Fruit fly (Drosophila melanogaster) whole organism, embryonic: Measurements from ENCODE around the gene CG15602.

Source experiments
- Atf-2 ChIP-seq: fragments of 200-800 bp; sonication (Bioruptor generic); optimal IDR thresholded peaks from 2 replicates; lab custom pipeline; 2016; ENCODE audit warnings: missing biosample characterization, missing genetic modification characterization
- BEAF-32 ChIP-seq: fragments of 200-800 bp; sonication (Bioruptor generic); optimal IDR thresholded peaks from 3 replicates; lab custom pipeline; 2017; ENCODE audit warnings: missing biosample characterization, missing genetic modification characterization, mild to moderate bottlenecking, moderate library complexity, missing genetic modification reagents
- Blimp-1 ChIP-seq: fragments of 200-800 bp; sonication (Bioruptor generic); optimal IDR thresholded peaks from 3 replicates; lab custom pipeline; 2018; ENCODE audit warnings: missing biosample characterization, missing genetic modification characterization, mild to moderate bottlenecking, moderate library complexity, missing genetic modification reagents
- CG10267 ChIP-seq: fragments of 200-800 bp; sonication (Bioruptor generic); optimal IDR thresholded peaks from 2 replicates; lab custom pipeline; 2018; ENCODE audit warnings: missing biosample characterization, mild to moderate bottlenecking, missing genetic modification characterization, moderate library complexity
- CG10274 ChIP-seq: fragments of 200-800 bp; sonication (Bioruptor generic); optimal IDR thresholded peaks from 3 replicates; lab custom pipeline; 2017; ENCODE audit warnings: missing biosample characterization, mild to moderate bottlenecking, missing genetic modification characterization
- CG10543 ChIP-seq: fragments of 200-800 bp; sonication (Bioruptor generic); optimal IDR thresholded peaks from 3 replicates; lab custom pipeline; 2017; ENCODE audit warnings: missing biosample characterization, mild to moderate bottlenecking, missing genetic modification characterization, moderate library complexity
- CG13296 ChIP-seq: fragments of 200-800 bp; sonication (Bioruptor generic); optimal IDR thresholded peaks from 3 replicates; lab custom pipeline; 2018; ENCODE audit warnings: missing biosample characterization, mild to moderate bottlenecking, missing genetic modification characterization
- CG14860 ChIP-seq: fragments of 200-800 bp; sonication (Bioruptor generic); IDR thresholded peaks from 3 replicates; pipeline ENCODE4 v1.3.6; 2022; ENCODE audit warnings: missing biosample characterization, missing genetic modification characterization; ENCODE audit not compliant: partially characterized antibody
- CG1603 ChIP-seq: fragments of 200-800 bp; sonication (Bioruptor generic); optimal IDR thresholded peaks from 2 replicates; lab custom pipeline; 2019; ENCODE audit warnings: missing biosample characterization, mild to moderate bottlenecking, missing genetic modification characterization, moderate library complexity
- CG17912 ChIP-seq: fragments of 200-800 bp; sonication (Bioruptor generic); optimal IDR thresholded peaks from 2 replicates; lab custom pipeline; 2018; ENCODE audit warnings: missing biosample characterization, mild to moderate bottlenecking, missing genetic modification characterization
- CG2202 ChIP-seq: fragments of 200-800 bp; sonication (Bioruptor generic); optimal IDR thresholded peaks from 2 replicates; lab custom pipeline; 2018; ENCODE audit warnings: missing biosample characterization, mild to moderate bottlenecking, missing genetic modification characterization
- CG3163 ChIP-seq: fragments of 200-800 bp; sonication (Bioruptor generic); optimal IDR thresholded peaks from 3 replicates; lab custom pipeline; 2016; ENCODE audit warnings: missing biosample characterization, missing genetic modification characterization
- CG33557 ChIP-seq: fragments of 200-800 bp; sonication (Bioruptor generic); optimal IDR thresholded peaks from 2 replicates; lab custom pipeline; 2019; ENCODE audit warnings: missing biosample characterization, mild to moderate bottlenecking, missing genetic modification characterization, moderate library complexity
- CG6765 ChIP-seq: fragments of 200-800 bp; sonication (Bioruptor generic); optimal IDR thresholded peaks from 3 replicates; lab custom pipeline; 2017; ENCODE audit warnings: missing biosample characterization, mild to moderate bottlenecking, missing genetic modification characterization
- CG7928 ChIP-seq: fragments of 200-800 bp; sonication (Bioruptor generic); optimal IDR thresholded peaks from 2 replicates; lab custom pipeline; 2017; ENCODE audit warnings: missing biosample characterization, mild to moderate bottlenecking, missing genetic modification characterization
- CG9609 ChIP-seq: fragments of 200-800 bp; sonication (Bioruptor generic); optimal IDR thresholded peaks from 3 replicates; lab custom pipeline; 2016; ENCODE audit warnings: missing biosample characterization, missing genetic modification characterization
- CG9876 ChIP-seq: fragments of 200-800 bp; sonication (Bioruptor generic); optimal IDR thresholded peaks from 2 replicates; lab custom pipeline; 2016; ENCODE audit warnings: missing biosample characterization, missing genetic modification characterization
- Dad ChIP-seq: fragments of 200-800 bp; sonication (Bioruptor generic); optimal IDR thresholded peaks from 3 replicates; lab custom pipeline; 2016; ENCODE audit warnings: missing biosample characterization, missing genetic modification characterization
- HHEX ChIP-seq: fragments of 200-800 bp; sonication (Bioruptor generic); optimal IDR thresholded peaks from 3 replicates; lab custom pipeline; 2017; ENCODE audit warnings: missing biosample characterization, mild to moderate bottlenecking, missing genetic modification characterization, missing genetic modification reagents
- HLH4C ChIP-seq: fragments of 200-800 bp; sonication (Bioruptor generic); IDR thresholded peaks from 3 replicates; pipeline ENCODE4 v1.3.6; 2022; ENCODE audit warnings: missing biosample characterization, missing genetic modification characterization; ENCODE audit not compliant: partially characterized antibody
- Jarid2 ChIP-seq: fragments of 200-800 bp; sonication (Bioruptor generic); optimal IDR thresholded peaks from 3 replicates; lab custom pipeline; 2017; ENCODE audit warnings: mild to moderate bottlenecking, missing biosample characterization, missing genetic modification reagents, missing genetic modification characterization
- Rx ChIP-seq: fragments of 200-800 bp; sonication (Bioruptor generic); IDR thresholded peaks from 2 replicates; pipeline ENCODE4 v1.3.6; 2022; ENCODE audit warnings: missing biosample characterization, missing genetic modification characterization
- Six4 ChIP-seq: fragments of 200-800 bp; sonication (Bioruptor generic); optimal IDR thresholded peaks from 2 replicates; lab custom pipeline; 2016; ENCODE audit warnings: missing biosample characterization, missing genetic modification characterization
- Tbp ChIP-seq: fragments of >200 bp; optimal IDR thresholded peaks from 2 replicates; lab custom pipeline; 2018; ENCODE audit warnings: missing biosample characterization, missing genetic modification characterization
- bbx ChIP-seq: fragments of 200-800 bp; sonication (Bioruptor generic); IDR thresholded peaks from 2 replicates; pipeline ENCODE4 v1.3.6; 2022; ENCODE audit warnings: missing biosample characterization, missing genetic modification characterization; ENCODE audit not compliant: partially characterized antibody
- corto ChIP-seq: fragments of 200-800 bp; sonication (Bioruptor generic); optimal IDR thresholded peaks from 2 replicates; lab custom pipeline; 2016; ENCODE audit warnings: missing biosample characterization, mild to moderate bottlenecking, missing genetic modification characterization, moderate library complexity
- dpn ChIP-seq, 2 experiments: fragments of 200-800 bp; sonication (Bioruptor generic); optimal IDR thresholded peaks; 3 replicates each; lab custom pipeline; 2016; ENCODE audit warnings: missing biosample characterization in 2 of 2, missing genetic modification characterization in 2 of 2
- emc ChIP-seq: fragments of 200-800 bp; sonication (Bioruptor generic); optimal IDR thresholded peaks from 2 replicates; lab custom pipeline; 2016; ENCODE audit warnings: missing biosample characterization, missing genetic modification characterization
- exex ChIP-seq: fragments of 200-800 bp; sonication (Bioruptor generic); optimal IDR thresholded peaks from 4 replicates; lab custom pipeline; 2018; ENCODE audit warnings: missing biosample characterization, mild to moderate bottlenecking, missing genetic modification characterization, moderate library complexity
- gro ChIP-seq: fragments of 200-800 bp; sonication (Bioruptor generic); optimal IDR thresholded peaks from 2 replicates; lab custom pipeline; 2016; ENCODE audit warnings: missing biosample characterization, missing genetic modification characterization
- gsb-n ChIP-seq: fragments of 200-800 bp; sonication (Bioruptor generic); optimal IDR thresholded peaks from 3 replicates; lab custom pipeline; 2018; ENCODE audit warnings: missing biosample characterization, mild to moderate bottlenecking, missing genetic modification characterization
- her ChIP-seq: fragments of 200-800 bp; sonication (Bioruptor generic); optimal IDR thresholded peaks from 2 replicates; lab custom pipeline; 2016; ENCODE audit warnings: missing biosample characterization, missing genetic modification characterization
- kni ChIP-seq: fragments of 200-800 bp; sonication (Bioruptor generic); optimal IDR thresholded peaks from 3 replicates; lab custom pipeline; 2017; ENCODE audit warnings: mild to moderate bottlenecking, missing biosample characterization, missing genetic modification reagents, missing genetic modification characterization
- lilli ChIP-seq: fragments of 200-800 bp; sonication (Bioruptor generic); optimal IDR thresholded peaks from 3 replicates; lab custom pipeline; 2016; ENCODE audit warnings: missing biosample characterization, missing genetic modification characterization
- nerfin-2 ChIP-seq: fragments of 200-800 bp; sonication (Bioruptor generic); IDR thresholded peaks from 2 replicates; pipeline ENCODE4 v1.3.6; 2022; ENCODE audit warnings: missing biosample characterization, missing genetic modification characterization; ENCODE audit not compliant: partially characterized antibody
- pb ChIP-seq: fragments of 200-800 bp; sonication (Bioruptor generic); optimal IDR thresholded peaks from 3 replicates; lab custom pipeline; 2016; ENCODE audit warnings: missing biosample characterization, missing genetic modification characterization
- pita ChIP-seq: fragments of 200-800 bp; sonication (Bioruptor generic); optimal IDR thresholded peaks from 2 replicates; lab custom pipeline; 2017; ENCODE audit warnings: missing biosample characterization, mild to moderate bottlenecking, missing genetic modification characterization
- pnt ChIP-seq: fragments of 200-800 bp; sonication (Bioruptor generic); optimal IDR thresholded peaks from 3 replicates; lab custom pipeline; 2016; ENCODE audit warnings: missing biosample characterization, missing genetic modification characterization
- pros ChIP-seq: fragments of 200-800 bp; sonication (Bioruptor generic); optimal IDR thresholded peaks from 3 replicates; lab custom pipeline; 2019; ENCODE audit warnings: missing biosample characterization, mild to moderate bottlenecking, missing genetic modification characterization, moderate library complexity
- ro ChIP-seq: fragments of 200-800 bp; sonication (Bioruptor generic); IDR thresholded peaks from 2 replicates; pipeline ENCODE4 v1.3.6; 2022; ENCODE audit warnings: missing biosample characterization, missing genetic modification characterization
- sim ChIP-seq: fragments of 200-800 bp; sonication (Bioruptor generic); IDR thresholded peaks from 2 replicates; pipeline ENCODE4 v1.3.6; 2022; ENCODE audit warnings: missing biosample characterization, missing genetic modification characterization
- slp2 ChIP-seq: fragments of 200-800 bp; sonication (Bioruptor generic); optimal IDR thresholded peaks from 2 replicates; lab custom pipeline; 2016; ENCODE audit warnings: missing biosample characterization, missing genetic modification characterization
- sna ChIP-seq: fragments of 200-800 bp; sonication (Bioruptor generic); IDR thresholded peaks from 2 replicates; pipeline ENCODE4 v1.3.6; 2022; ENCODE audit warnings: missing biosample characterization, missing genetic modification characterization; ENCODE audit not compliant: partially characterized antibody
- sqz ChIP-seq: fragments of 200-800 bp; sonication (Bioruptor generic); optimal IDR thresholded peaks from 3 replicates; lab custom pipeline; 2018; ENCODE audit warnings: missing biosample characterization, mild to moderate bottlenecking, missing genetic modification characterization
- stc ChIP-seq: fragments of 200-800 bp; sonication (Bioruptor generic); IDR thresholded peaks from 2 replicates; pipeline ENCODE4 v1.3.6; 2022; ENCODE audit warnings: missing biosample characterization, missing genetic modification characterization
- wdn ChIP-seq: fragments of 200-800 bp; sonication (Bioruptor generic); IDR thresholded peaks from 2 replicates; pipeline ENCODE4 v1.3.6; 2022; ENCODE audit warnings: missing biosample characterization, missing genetic modification characterization
- z ChIP-seq: fragments of 200-800 bp; sonication (Bioruptor generic); IDR thresholded peaks from 3 replicates; pipeline ENCODE4 v1.3.6; 2022; ENCODE audit warnings: missing biosample characterization, missing genetic modification characterization
- zen ChIP-seq: fragments of 200-800 bp; sonication (Bioruptor generic); optimal IDR thresholded peaks from 3 replicates; lab custom pipeline; 2018; ENCODE audit warnings: missing biosample characterization, mild to moderate bottlenecking, missing genetic modification characterization, moderate library complexity
- zf30C ChIP-seq: fragments of 200-800 bp; sonication (Bioruptor generic); optimal IDR thresholded peaks from 3 replicates; lab custom pipeline; 2018; ENCODE audit warnings: missing biosample characterization, mild to moderate bottlenecking, missing genetic modification characterization

CG15602 gene

dm6 chrX:15841346-15841745, 42.1 kb downstream of the CG15602 start (continued):
- TF ChIP-seq pros (GFP tag; lab: Kevin White, UChicago) (no peak), zen (tag; lab: Kevin White, UChicago) (no peak), nerfin-2 (GFP tag; lab: Robert Waterston, UW) (peak; percentile 96), CG10543 (GFP tag; lab: Kevin White, UChicago) (no peak), ro (GFP tag; lab: Robert Waterston, UW) (no peak), stc (GFP tag; lab: Robert Waterston, UW) (no peak), sna (GFP tag; lab: Robert Waterston, UW) (peak; percentile 73), slp2 (GFP tag; lab: Kevin White, UChicago) (no peak), CG13296 (GFP tag; lab: Kevin White, UChicago) (no peak), exex (tag; lab: Kevin White, UChicago) (no peak), CG10274 (GFP tag; lab: Kevin White, UChicago) (no peak), kni (GFP tag; lab: Kevin White, UChicago) (no peak), bbx (GFP tag; lab: Robert Waterston, UW) (peak; percentile 97), corto (GFP tag; lab: Kevin White, UChicago) (no peak)

dm6 chrX:15844139-15844538, 44.9 kb downstream of the CG15602 start, which contains the start of the genes ArgRS and CG8578:
Gene ArgRS, minus strand, starts transcription at chrX:15844145.
Gene CG8578, plus strand, starts transcription at chrX:15844476.
- TF ChIP-seq z (no peak), CG9609 (GFP tag; lab: Kevin White, UChicago) (peak; percentile 6), Atf-2 (GFP tag; lab: Kevin White, UChicago) (peak; percentile 6), Blimp-1 (no peak), BEAF-32 (GFP tag; lab: Kevin White, UChicago) (peak; percentile 93), HLH4C (peak; percentile 90), CG1603 (peak; percentile 53), CG6765 (no peak), gro (GFP tag; lab: Kevin White, UChicago) (peak; percentile 84), pita (GFP tag; lab: Kevin White, UChicago) (no peak), CG33557 (GFP tag; lab: Kevin White, UChicago) (peak; percentile 30), sqz (GFP tag; lab: Kevin White, UChicago) (no peak), HHEX (GFP tag; lab: Kevin White, UChicago) (no peak), pb (GFP tag; lab: Kevin White, UChicago) (peak; percentile 54), Jarid2 (GFP tag; lab: Kevin White, UChicago) (no peak), Six4 (GFP tag; lab: Kevin White, UChicago) (no peak), Dad (GFP tag; lab: Kevin White, UChicago) (peak; percentile 80), CG7928 (GFP tag; lab: Kevin White, UChicago) (no peak), zf30C (GFP tag; lab: Kevin White, UChicago) (no peak), CG10267 (tag; lab: Kevin White, UChicago) (peak; percentile 23), emc (GFP tag; lab: Kevin White, UChicago) (no peak), dpn (GFP tag; optimal IDR thresholded peaks at IDR 0.05; lab: Kevin White, UChicago) (peak; percentile 62 to 88), gsb-n (tag; lab: Kevin White, UChicago) (no peak), CG17912 (GFP tag; lab: Kevin White, UChicago) (no peak), sim (GFP tag; lab: Robert Waterston, UW) (no peak), CG14860 (GFP tag; lab: Robert Waterston, UW) (peak; percentile 90), Tbp (no peak), CG10543 (GFP tag; lab: Kevin White, UChicago) (no peak), wdn (GFP tag; lab: Robert Waterston, UW) (0 out of 2 replicates have a peak, but pooled peaks have one; percentile 26), Rx (GFP tag; lab: Robert Waterston, UW) (no peak), CG9876 (GFP tag; lab: Kevin White, UChicago) (peak; percentile 3), her (GFP tag; lab: Kevin White, UChicago) (peak; percentile 17), lilli (peak; percentile 87), CG2202 (tag; lab: Kevin White, UChicago) (no peak), CG3163 (peak; percentile 40), pnt (peak; percentile 86)
